Fruit fly (Drosophila melanogaster): ENCODE data around the gene CG45545.

Gene CG45545

dm6 chr3R:7535606-7536005 lies 16.2 kb upstream of the CG45545 start:
- TF ChIP-seq CTCF (optimal IDR thresholded peaks at IDR 0.05) (no peak), CG8478 (optimal IDR thresholded peaks at IDR 0.05) (no peak)

dm6 chr3R:7536281-7536680 lies 15.5 kb upstream of the CG45545 start, which contains the start of gene alpha-Est5:
Gene alpha-Est5, minus strand, starts transcription at chr3R:7536390.
- TF ChIP-seq CTCF (optimal IDR thresholded peaks at IDR 0.05) (no peak), CG8478 (optimal IDR thresholded peaks at IDR 0.05) (no peak)

dm6 chr3R:7538435-7538834 lies 13.4 kb upstream of the CG45545 start, which contains the start of gene alpha-Est4:
Gene alpha-Est4, minus strand, starts transcription at chr3R:7538615.
- TF ChIP-seq CTCF (optimal IDR thresholded peaks at IDR 0.05) (no peak), CG8478 (optimal IDR thresholded peaks at IDR 0.05) (no peak)

dm6 chr3R:7541145-7541860 lies 10.5 kb upstream of the CG45545 start, which contains the start of the genes alpha-Est3 and alpha-Est2:
Gene alpha-Est3, minus strand, starts transcription at chr3R:7541631.
Gene alpha-Est2, plus strand, starts transcription at chr3R:7541810.
- TF ChIP-seq CTCF (optimal IDR thresholded peaks at IDR 0.05) = no peak
- TF ChIP-seq CG8478 (optimal IDR thresholded peaks at IDR 0.05) = no peak

dm6 chr3R:7548808-7549744 lies 2.7 kb upstream of the CG45545 start, which contains the start of gene alpha-Est1:
Gene alpha-Est1, minus strand, starts transcription at chr3R:7549124.
- TF ChIP-seq CG8478 (optimal IDR thresholded peaks at IDR 0.05) (no peak), CTCF (optimal IDR thresholded peaks at IDR 0.05) (no peak)

- TF ChIP-seq CG8478 (optimal IDR thresholded peaks at IDR 0.05) = no peak
- no peak for TF ChIP-seq CTCF (optimal IDR thresholded peaks at IDR 0.05)
These were observed 20.4 kb downstream of the CG45545 start for dm6 chr3R:7572237-7572636.

- TF ChIP-seq CTCF (optimal IDR thresholded peaks at IDR 0.05) = no peak
- TF ChIP-seq CG8478 (optimal IDR thresholded peaks at IDR 0.05) = no peak
These were observed 39.4 kb downstream of the CG45545 start for dm6 chr3R:7591189-7591588.
